Worm (Caenorhabditis elegans) whole organism, L4 larva: ENCODE measurements around the gene W09H1.3.

Experiments
- Y105C5A.15 ChIP-seq: fragments of 200-800 bp; sonication (Bioruptor generic); IDR thresholded peaks from 2 replicates; pipeline ENCODE4 v1.3.6; 2022; ENCODE audit warnings: missing genetic modification characterization, missing compliant biosample characterization
- madf-9 ChIP-seq: fragments of 200-800 bp; sonication (Bioruptor generic); conservative IDR thresholded peaks from 2 replicates; pipeline ENCODE4 v1.3.6; 2022; ENCODE audit warnings: missing genetic modification reagents, missing genetic modification characterization, missing compliant biosample characterization
- mep-1 ChIP-seq: fragments of 150-350 bp; sonication (generic microtip); optimal IDR thresholded peaks from 3 replicates; lab custom pipeline; 2014; ENCODE audit warnings: missing biosample characterization, missing genetic modification characterization
- nhr-11 ChIP-seq: fragments of 150-350 bp; optimal IDR thresholded peaks from 2 replicates; lab custom pipeline; 2014; ENCODE audit warnings: missing biosample characterization, missing genetic modification characterization
- nhr-42 ChIP-seq: fragments of 200-800 bp; sonication (Bioruptor generic); IDR thresholded peaks from 2 replicates; pipeline ENCODE4 v1.3.6; 2022; ENCODE audit warnings: missing genetic modification characterization, missing compliant biosample characterization

ce11 chrII:13164062-13164461 is 20.2 kb upstream of the W09H1.3 start:
- TF ChIP-seq mep-1 (tag; lab: Kevin White, UChicago) (no peak), Y105C5A.15 (GFP tag; lab: Robert Waterston, UW) (no peak), nhr-11 (tag; lab: Kevin White, UChicago) (no peak), madf-9 (GFP tag; lab: Robert Waterston, UW) (no peak), nhr-42 (GFP tag; lab: Robert Waterston, UW) (no peak)
